Fruit fly (Drosophila melanogaster): ENCODE measurements around the gene CG34462.

DNA sequence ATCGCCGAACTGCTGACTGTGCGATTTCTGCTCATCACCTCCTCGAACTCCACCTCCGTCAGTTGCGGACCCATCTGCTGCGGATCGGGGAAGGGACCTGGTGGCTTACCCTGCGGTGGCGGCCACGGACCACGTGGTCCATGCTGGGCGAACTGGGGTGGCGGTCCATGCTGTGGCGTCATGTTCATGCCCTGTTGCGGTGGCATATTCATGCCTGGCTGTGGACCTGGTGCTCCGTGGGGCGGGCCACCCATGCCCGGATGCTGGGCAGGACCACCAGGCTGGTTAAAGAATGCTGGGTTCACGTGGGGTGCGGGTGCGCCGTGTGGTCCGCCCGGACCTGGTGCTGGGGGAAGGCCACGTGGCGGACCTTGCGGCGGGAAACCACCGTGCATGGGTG, 16.1 kb upstream of the CG34462 start:
- TF ChIP-seq CG1620 (GFP tag; optimal IDR thresholded peaks at IDR 0.05), result no peak
- no peak for TF ChIP-seq CG33017 (tag; optimal IDR thresholded peaks at IDR 0.05)
- TF ChIP-seq pad (GFP tag; optimal IDR thresholded peaks at IDR 0.05), result no peak
- no peak for TF ChIP-seq tj (GFP tag; optimal IDR thresholded peaks at IDR 0.05)
- no peak for TF ChIP-seq CG14711 (tag; optimal IDR thresholded peaks at IDR 0.05)
- TF ChIP-seq Hr96 (GFP tag; optimal IDR thresholded peaks at IDR 0.05), result no peak
- TF ChIP-seq kay (GFP tag; ENCODE audit: borderline replicate concordance), result no peak
- no peak for TF ChIP-seq CG5204 (GFP tag; optimal IDR thresholded peaks at IDR 0.05)
